5 fruit fly cellular contexts compared by ENCODE assay signal in genomic region chrX:4938986-4939385, dm6.
TF ChIP-seq lines count a peak whose summit lies in the region.

Gene Ptp4E (plus strand): TSS chrX:4939128.

- TF ChIP-seq CTCF in whole organism, embryonic (GFP tag; optimal IDR thresholded peaks at IDR 0.05; lab: Kevin White, UChicago): no peak

TF ChIP-seq in whole organism, adult, 20 proteins besides CTCF, POLR2A, EP300 and RAD21:
- TF ChIP-seq CG33017 (tag; optimal IDR thresholded peaks at IDR 0.05; lab: Kevin White, UChicago) (no peak), CG7101 (tag; optimal IDR thresholded peaks at IDR 0.05; lab: Kevin White, UChicago) (peak; percentile 24), bab1 (GFP tag; optimal IDR thresholded peaks at IDR 0.05; lab: Kevin White, UChicago) (peak; percentile 57), Mnt (GFP tag; optimal IDR thresholded peaks at IDR 0.05; lab: Kevin White, UChicago) (peak; percentile 38), CG1620 (GFP tag; optimal IDR thresholded peaks at IDR 0.05; lab: Kevin White, UChicago) (no peak), tj (GFP tag; optimal IDR thresholded peaks at IDR 0.05; lab: Kevin White, UChicago) (peak; percentile 63)
TF ChIP-seq in whole organism, adult: peak in this region for 4.

TF ChIP-seq in whole organism, embryonic, 481 proteins besides CTCF, POLR2A, EP300 and RAD21 (continues in another document):
- TF ChIP-seq cg (GFP tag; optimal IDR thresholded peaks at IDR 0.05; lab: Kevin White, UChicago) (no peak), jumu (GFP tag; optimal IDR thresholded peaks at IDR 0.05; lab: Kevin White, UChicago) (no peak), lbe (GFP tag; optimal IDR thresholded peaks at IDR 0.05; lab: Kevin White, UChicago) (no peak), CG4820 (GFP tag; optimal IDR thresholded peaks at IDR 0.05; lab: Kevin White, UChicago) (no peak), CG14441 (GFP tag; IDR thresholded peaks at IDR 0.05; lab: Robert Waterston, UW) (no peak), gfzf (GFP tag; optimal IDR thresholded peaks at IDR 0.05; lab: Kevin White, UChicago) (peak; percentile 62), CG6683 (GFP tag; optimal IDR thresholded peaks at IDR 0.05; lab: Kevin White, UChicago) (no peak), insv (GFP tag; optimal IDR thresholded peaks at IDR 0.05; lab: Kevin White, UChicago) (no peak), sob (GFP tag; IDR thresholded peaks at IDR 0.05; lab: Robert Waterston, UW) (no peak), CG11560 (tag; IDR thresholded peaks at IDR 0.05; lab: Robert Waterston, UW) (no peak), CG2116 (GFP tag; optimal IDR thresholded peaks at IDR 0.05; lab: Kevin White, UChicago) (no peak), pum (GFP tag; optimal IDR thresholded peaks at IDR 0.05; lab: Kevin White, UChicago) (no peak), sqz (GFP tag; optimal IDR thresholded peaks at IDR 0.05; lab: Kevin White, UChicago) (no peak), CG9797 (GFP tag; optimal IDR thresholded peaks at IDR 0.05; lab: Kevin White, UChicago) (peak; percentile 42), sug (tag; optimal IDR thresholded peaks at IDR 0.05; lab: Kevin White, UChicago) (no peak), NC2α (GFP tag; optimal IDR thresholded peaks at IDR 0.05; lab: Kevin White, UChicago) (no peak), al (GFP tag; IDR thresholded peaks at IDR 0.05; lab: Robert Waterston, UW) (no peak), CG10209 (GFP tag; optimal IDR thresholded peaks at IDR 0.05; lab: Kevin White, UChicago) (no peak), CG3281 (GFP tag; optimal IDR thresholded peaks at IDR 0.05; lab: Kevin White, UChicago) (peak; percentile 8), Lhr (GFP tag; optimal IDR thresholded peaks at IDR 0.05; lab: Kevin White, UChicago) (no peak), H2.0 (GFP tag; IDR thresholded peaks at IDR 0.05; lab: Robert Waterston, UW) (no peak), Kr (GFP tag; optimal IDR thresholded peaks at IDR 0.05; lab: Kevin White, UChicago) (no peak), CG13624 (GFP tag; optimal IDR thresholded peaks at IDR 0.05; lab: Kevin White, UChicago) (no peak)

TF ChIP-seq in whole organism, prepupa, 60 proteins besides CTCF, POLR2A, EP300 and RAD21 (continues in another document):
- TF ChIP-seq vri (GFP tag; optimal IDR thresholded peaks at IDR 0.05; lab: Kevin White, UChicago): peak; percentile 7
- TF ChIP-seq svp (GFP tag; lab: Kevin White, UChicago): peak; percentile 53
- TF ChIP-seq Eip93F (GFP tag; optimal IDR thresholded peaks at IDR 0.05; lab: Kevin White, UChicago): no peak
- TF ChIP-seq CG3919 (GFP tag; optimal IDR thresholded peaks at IDR 0.05; lab: Kevin White, UChicago): peak; percentile 20
- no peak for TF ChIP-seq CG8632 (GFP tag; optimal IDR thresholded peaks at IDR 0.05; lab: Kevin White, UChicago)
- TF ChIP-seq topi (GFP tag; optimal IDR thresholded peaks at IDR 0.05; lab: Kevin White, UChicago): no peak
- TF ChIP-seq CG4318 (GFP tag; optimal IDR thresholded peaks at IDR 0.05; lab: Kevin White, UChicago): no peak
- peak; percentile 20 for TF ChIP-seq pdm3 (GFP tag; optimal IDR thresholded peaks at IDR 0.05; lab: Kevin White, UChicago)
- TF ChIP-seq Smox (GFP tag; optimal IDR thresholded peaks at IDR 0.05; lab: Kevin White, UChicago): no peak
- peak; percentile 10 for TF ChIP-seq Sox102F (GFP tag; optimal IDR thresholded peaks at IDR 0.05; lab: Kevin White, UChicago)
- no peak for TF ChIP-seq CG10669 (GFP tag; optimal IDR thresholded peaks at IDR 0.05; lab: Kevin White, UChicago)
- TF ChIP-seq salr (GFP tag; optimal IDR thresholded peaks at IDR 0.05; lab: Kevin White, UChicago): no peak
- no peak for TF ChIP-seq Hr38 (GFP tag; optimal IDR thresholded peaks at IDR 0.05; lab: Kevin White, UChicago)
- peak; percentile 22 to 26 for TF ChIP-seq ss (GFP tag; optimal IDR thresholded peaks at IDR 0.05; lab: Kevin White, UChicago)
- TF ChIP-seq CG16779 (tag; optimal IDR thresholded peaks at IDR 0.05; lab: Kevin White, UChicago): no peak
- TF ChIP-seq Eip75B (GFP tag; optimal IDR thresholded peaks at IDR 0.05; lab: Kevin White, UChicago): no peak
- no peak for TF ChIP-seq Blimp-1 (GFP tag; optimal IDR thresholded peaks at IDR 0.05; lab: Kevin White, UChicago)
- no peak for TF ChIP-seq fd59A (GFP tag; optimal IDR thresholded peaks at IDR 0.05; lab: Kevin White, UChicago)
- no peak for TF ChIP-seq CG8319 (GFP tag; optimal IDR thresholded peaks at IDR 0.05; lab: Kevin White, UChicago)
- no peak for TF ChIP-seq eg (GFP tag; IDR thresholded peaks at IDR 0.05; lab: Robert Waterston, UW)
- peak; percentile 61 for TF ChIP-seq Eip78C (GFP tag; lab: Kevin White, UChicago)
- TF ChIP-seq CG6854 (GFP tag; optimal IDR thresholded peaks at IDR 0.05; lab: Kevin White, UChicago): peak; percentile 6
- TF ChIP-seq CG32006 (GFP tag; optimal IDR thresholded peaks at IDR 0.05; lab: Kevin White, UChicago): no peak
- no peak for TF ChIP-seq CG31627 (GFP tag; optimal IDR thresholded peaks at IDR 0.05; lab: Kevin White, UChicago)

TF ChIP-seq in whole organism, pupa, 21 proteins besides CTCF, POLR2A, EP300 and RAD21:
- TF ChIP-seq CG8301 (tag; optimal IDR thresholded peaks at IDR 0.05; lab: Kevin White, UChicago): no peak
- peak; percentile 8 for TF ChIP-seq EcR (GFP tag; optimal IDR thresholded peaks at IDR 0.05; lab: Kevin White, UChicago)
- no peak for TF ChIP-seq Pif1B (GFP tag; optimal IDR thresholded peaks at IDR 0.05; lab: Kevin White, UChicago)

TF ChIP-seq in whole organism, wandering third instar larva, 38 proteins besides CTCF, POLR2A, EP300 and RAD21:
- TF ChIP-seq Abd-B (GFP tag; optimal IDR thresholded peaks at IDR 0.05; lab: Kevin White, UChicago): no peak
- no peak for TF ChIP-seq dl (GFP tag; optimal IDR thresholded peaks at IDR 0.05; lab: Kevin White, UChicago; ENCODE audit: insufficient read depth in 1 of 2, partially characterized antibody in 2 of 2)
- peak; percentile 16 for TF ChIP-seq Hnf4 (GFP tag; optimal IDR thresholded peaks at IDR 0.05; lab: Kevin White, UChicago)
- peak; percentile 25 for TF ChIP-seq woc (GFP tag; optimal IDR thresholded peaks at IDR 0.05; lab: Kevin White, UChicago)
- TF ChIP-seq pan (optimal IDR thresholded peaks at IDR 0.05; lab: Kevin White, UChicago): no peak
- peak; percentile 27 for TF ChIP-seq sage (GFP tag; optimal IDR thresholded peaks at IDR 0.05; lab: Kevin White, UChicago)
- TF ChIP-seq foxo (GFP tag; optimal IDR thresholded peaks at IDR 0.05; lab: Kevin White, UChicago): peak in 1 of 2 experiments; percentile 15
- peak; percentile 38 for TF ChIP-seq tai (GFP tag; optimal IDR thresholded peaks at IDR 0.05; lab: Kevin White, UChicago)
- TF ChIP-seq Hr83 (GFP tag; optimal IDR thresholded peaks at IDR 0.05; lab: Kevin White, UChicago; ENCODE audit: poor library complexity, severe bottlenecking): no peak
- no peak for TF ChIP-seq ey (GFP tag; optimal IDR thresholded peaks at IDR 0.05; lab: Kevin White, UChicago)
- no peak for TF ChIP-seq sv (GFP tag; optimal IDR thresholded peaks at IDR 0.05; lab: Kevin White, UChicago)
- no peak for TF ChIP-seq Rel (GFP tag; optimal IDR thresholded peaks at IDR 0.05; lab: Kevin White, UChicago)
- no peak for TF ChIP-seq Rel (tag; optimal IDR thresholded peaks at IDR 0.05; lab: Kevin White, UChicago)
- TF ChIP-seq Dif (GFP tag; optimal IDR thresholded peaks at IDR 0.05; lab: Kevin White, UChicago; ENCODE audit: partially characterized antibody): peak; percentile 10
- no peak for TF ChIP-seq Vsx2 (GFP tag; optimal IDR thresholded peaks at IDR 0.05; lab: Kevin White, UChicago; ENCODE audit: partially characterized antibody)
